Fruit fly (Drosophila melanogaster): Measurements from ENCODE around the gene ppk24.

dm6 chr3R:31222125-31222889 lies 43.2 kb upstream of the ppk24 start:
- no peak for TF ChIP-seq Ets98B (GFP tag; IDR thresholded peaks at IDR 0.05)
- TF ChIP-seq CG4496 (GFP tag; IDR thresholded peaks at IDR 0.05) = no peak
- peak; percentile 59 for TF ChIP-seq Pif1A (GFP tag; optimal IDR thresholded peaks at IDR 0.05)
- TF ChIP-seq CG34367 (tag; optimal IDR thresholded peaks at IDR 0.05) = peak; percentile 67
- TF ChIP-seq CG14655 (GFP tag; optimal IDR thresholded peaks at IDR 0.05) = peak; percentile 54
- TF ChIP-seq CG10348 (GFP tag; IDR thresholded peaks at IDR 0.05) = no peak
- TF ChIP-seq rn (GFP tag; IDR thresholded peaks at IDR 0.05) = no peak
- TF ChIP-seq CG8159 (tag; optimal IDR thresholded peaks at IDR 0.05) = peak; percentile 72
- TF ChIP-seq CG12605 (GFP tag; IDR thresholded peaks at IDR 0.05) = no peak
- no peak for TF ChIP-seq CG13204 (GFP tag; optimal IDR thresholded peaks at IDR 0.05)
- TF ChIP-seq CG17806 (tag; optimal IDR thresholded peaks at IDR 0.05) = peak; percentile 48
- TF ChIP-seq Pif1B (GFP tag; optimal IDR thresholded peaks at IDR 0.05) = no peak
- TF ChIP-seq CG32121 (GFP tag; IDR thresholded peaks at IDR 0.05) = no peak
- peak; percentile 60 for TF ChIP-seq Snoo (tag; optimal IDR thresholded peaks at IDR 0.05)

Data from whole organism, pupa.